Worm (Caenorhabditis elegans): ENCODE results near the gene parg-2.

Gene parg-2

DNA sequence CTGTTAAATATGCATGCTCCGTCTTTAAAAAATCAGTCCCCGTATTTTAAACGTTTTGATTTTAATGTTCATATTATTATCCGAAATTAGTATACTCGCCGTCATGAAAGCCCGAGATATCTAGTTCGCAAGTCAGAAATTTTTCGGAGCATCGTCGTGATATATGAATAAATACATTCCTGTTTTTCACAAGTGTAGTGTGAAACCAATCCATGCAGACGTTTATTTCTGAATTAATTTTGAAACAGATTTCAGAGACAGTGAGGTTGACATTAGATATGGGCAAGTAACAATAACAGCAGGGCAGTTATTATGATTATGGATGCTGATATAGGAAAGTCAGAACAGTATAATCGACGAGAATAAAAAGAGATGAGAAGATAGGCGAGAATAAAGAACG is 37.6 kb upstream of the parg-2 start (continued):
- no peak for TF ChIP-seq snpc-3.4 (tag; optimal IDR thresholded peaks at IDR 0.05)
- TF ChIP-seq B0336.3 (GFP tag; IDR thresholded peaks at IDR 0.05), result peak; percentile 69
- peak; percentile 11 for TF ChIP-seq ztf-18 (tag; optimal IDR thresholded peaks at IDR 0.05)
- TF ChIP-seq F23B12.7 (tag; optimal IDR thresholded peaks at IDR 0.05; ENCODE audit: insufficient read depth), result no peak
- no peak for TF ChIP-seq repo-1 (tag; optimal IDR thresholded peaks at IDR 0.05)
- TF ChIP-seq nhr-90 (tag; optimal IDR thresholded peaks at IDR 0.05), result no peak
- peak; percentile 44 for TF ChIP-seq lin-54 (GFP tag; optimal IDR thresholded peaks at IDR 0.05)
- no peak for TF ChIP-seq nfya-2 (GFP tag; IDR thresholded peaks at IDR 0.05)
- TF ChIP-seq ets-4 (GFP tag; optimal IDR thresholded peaks at IDR 0.05), result no peak
- TF ChIP-seq B0261.1 (tag; optimal IDR thresholded peaks at IDR 0.05), result no peak
- 0 out of 2 replicates have a peak, but pooled peaks have one; percentile 26 for TF ChIP-seq hsf-1 (GFP tag; IDR thresholded peaks at IDR 0.05)
- TF ChIP-seq athp-1 (tag; optimal IDR thresholded peaks at IDR 0.05), result peak; percentile 28
- no peak for TF ChIP-seq ztf-28 (GFP tag; IDR thresholded peaks at IDR 0.05)
- 0 out of 2 replicates have a peak, but pooled peaks have one; percentile 8 for TF ChIP-seq Y95B8A.8 (GFP tag; IDR thresholded peaks at IDR 0.05)
- TF ChIP-seq nhr-120 (GFP tag; IDR thresholded peaks at IDR 0.05), result no peak
- TF ChIP-seq zim-3 (tag; optimal IDR thresholded peaks at IDR 0.05), result no peak
- no peak for TF ChIP-seq lsy-27 (tag; optimal IDR thresholded peaks at IDR 0.05; ENCODE audit: borderline replicate concordance, insufficient read depth)
- TF ChIP-seq C17E4.6 (GFP tag; IDR thresholded peaks at IDR 0.05), result no peak
- TF ChIP-seq ccch-3 (GFP tag; optimal IDR thresholded peaks at IDR 0.05), result no peak
- TF ChIP-seq rcor-1 (GFP tag; IDR thresholded peaks at IDR 0.05), result no peak
- no peak for TF ChIP-seq F37B4.10 (GFP tag; IDR thresholded peaks at IDR 0.05)
- no peak for TF ChIP-seq ztf-25 (GFP tag; IDR thresholded peaks at IDR 0.05)
- TF ChIP-seq F33H1.4 (GFP tag; IDR thresholded peaks at IDR 0.05), result no peak
- no peak for TF ChIP-seq madf-8 (GFP tag; conservative IDR thresholded peaks at IDR 0.05)
- no peak for TF ChIP-seq ztf-22 (GFP tag; optimal IDR thresholded peaks at IDR 0.05)
- no peak for TF ChIP-seq let-526 (GFP tag; IDR thresholded peaks at IDR 0.05)
- no peak for TF ChIP-seq nhr-80 (tag; optimal IDR thresholded peaks at IDR 0.05)
- TF ChIP-seq lin-35 (GFP tag; optimal IDR thresholded peaks at IDR 0.05), result no peak
- TF ChIP-seq Y56A3A.18 (GFP tag; IDR thresholded peaks at IDR 0.05), result no peak
- no peak for TF ChIP-seq B0019.2 (GFP tag; conservative IDR thresholded peaks at IDR 0.05)
- no peak for TF ChIP-seq mxl-1 (tag; optimal IDR thresholded peaks at IDR 0.05)
- TF ChIP-seq attf-6 (GFP tag; IDR thresholded peaks at IDR 0.05), result no peak
- TF ChIP-seq ztf-3 (GFP tag; optimal IDR thresholded peaks at IDR 0.05), result no peak
- TF ChIP-seq die-1 (tag; optimal IDR thresholded peaks at IDR 0.05), result no peak
- TF ChIP-seq dpff-1 (tag; optimal IDR thresholded peaks at IDR 0.05), result no peak
- no peak for TF ChIP-seq snpc-4 (GFP tag; optimal IDR thresholded peaks at IDR 0.05)
- TF ChIP-seq snpc-4 (tag; optimal IDR thresholded peaks at IDR 0.05), result peak in 1 of 4 experiments; percentile 0
- no peak for TF ChIP-seq efl-1 (GFP tag; optimal IDR thresholded peaks at IDR 0.05)
- no peak for TF ChIP-seq madf-10 (tag; optimal IDR thresholded peaks at IDR 0.05)
- TF ChIP-seq dox-1 (GFP tag; IDR thresholded peaks at IDR 0.05), result no peak
- TF ChIP-seq bed-2 (GFP tag; IDR thresholded peaks at IDR 0.05), result no peak
- TF ChIP-seq snpc-1.1 (tag; optimal IDR thresholded peaks at IDR 0.05; ENCODE audit: insufficient read depth), result no peak
- TF ChIP-seq ztf-6 (GFP tag; IDR thresholded peaks at IDR 0.05), result no peak
- TF ChIP-seq ekl-4 (GFP tag; IDR thresholded peaks at IDR 0.05), result peak; percentile 57
- no peak for TF ChIP-seq F22D6.2 (tag; optimal IDR thresholded peaks at IDR 0.05)
- no peak for TF ChIP-seq K11D2.4 (GFP tag; IDR thresholded peaks at IDR 0.05)
- TF ChIP-seq nhr-27 (tag; optimal IDR thresholded peaks at IDR 0.05), result no peak
- TF ChIP-seq hrde-1 (tag; optimal IDR thresholded peaks at IDR 0.05; ENCODE audit: borderline replicate concordance), result no peak
- no peak for TF ChIP-seq ztf-26 (tag; optimal IDR thresholded peaks at IDR 0.05)
- TF ChIP-seq mcd-1 (GFP tag; IDR thresholded peaks at IDR 0.05), result no peak
